Fruit fly (Drosophila melanogaster): ENCODE data around the gene CG5199.

CG5199 gene

DNA sequence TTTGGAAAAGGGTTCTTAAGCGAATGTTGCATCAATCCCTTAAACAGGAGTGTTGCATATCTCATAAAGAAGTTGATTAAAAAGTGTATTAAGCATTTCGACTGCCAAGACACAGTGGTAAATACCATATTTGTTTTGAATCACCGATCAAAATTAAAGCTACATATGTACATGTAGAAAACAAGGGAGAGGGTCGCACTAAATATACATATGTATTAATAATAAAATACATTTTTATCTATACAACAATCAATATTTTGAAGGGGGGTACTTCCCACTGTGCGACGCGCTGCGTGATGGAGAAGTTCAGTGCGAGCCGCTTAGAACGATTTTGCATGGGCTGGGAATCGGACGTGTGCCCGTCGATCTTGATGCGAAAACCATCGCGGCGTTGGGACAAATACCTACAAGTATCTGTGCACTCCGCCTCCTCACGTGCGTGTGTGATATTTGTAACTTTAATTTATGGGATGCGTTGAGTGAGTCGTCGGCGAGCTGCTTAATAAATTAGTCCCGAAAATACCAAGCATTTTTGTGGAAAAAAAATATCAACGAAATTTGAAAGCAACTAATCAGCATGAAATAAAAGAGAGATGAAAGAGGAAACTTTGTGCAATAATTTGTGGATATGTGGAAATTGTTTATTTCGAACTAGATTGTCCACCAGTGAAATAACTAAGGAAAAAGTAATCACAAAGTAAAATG, 7.7 kb downstream of the CG5199 start (continued):
- TF ChIP-seq gcm (GFP tag; optimal IDR thresholded peaks at IDR 0.05) (peak; percentile 73), dmrt99B (tag; optimal IDR thresholded peaks at IDR 0.05) (peak; percentile 91), mam (GFP tag; optimal IDR thresholded peaks at IDR 0.05) (peak; percentile 44), maf-S (GFP tag; optimal IDR thresholded peaks at IDR 0.05) (peak; percentile 9), wor (GFP tag; IDR thresholded peaks at IDR 0.05) (peak; percentile 81), Dll (GFP tag; IDR thresholded peaks at IDR 0.05; ENCODE audit: partially characterized antibody) (no peak), CG10462 (GFP tag; optimal IDR thresholded peaks at IDR 0.05) (peak; percentile 54), CG2120 (GFP tag; optimal IDR thresholded peaks at IDR 0.05) (peak; percentile 69), HHEX (GFP tag; optimal IDR thresholded peaks at IDR 0.05) (peak; percentile 87), CG12071 (GFP tag; optimal IDR thresholded peaks at IDR 0.05) (peak; percentile 77), fu2 (GFP tag; optimal IDR thresholded peaks at IDR 0.05) (no peak), Fer3 (tag; optimal IDR thresholded peaks at IDR 0.05) (peak; percentile 86), HLH3B (GFP tag; IDR thresholded peaks at IDR 0.05) (peak; percentile 90), lilli (GFP tag; optimal IDR thresholded peaks at IDR 0.05) (peak; percentile 74), lab (GFP tag; optimal IDR thresholded peaks at IDR 0.05) (peak; percentile 92), CG7839 (tag; optimal IDR thresholded peaks at IDR 0.05) (peak; percentile 90), her (GFP tag; optimal IDR thresholded peaks at IDR 0.05) (no peak), wdn (GFP tag; IDR thresholded peaks at IDR 0.05) (peak; percentile 81), sr (GFP tag; IDR thresholded peaks at IDR 0.05) (peak; percentile 52; the same call in 1 of the 3 replicates), chn (GFP tag; optimal IDR thresholded peaks at IDR 0.05) (peak; percentile 26), CG12769 (tag; optimal IDR thresholded peaks at IDR 0.05) (peak; percentile 85), corto (GFP tag; optimal IDR thresholded peaks at IDR 0.05) (peak; percentile 74), CG15514 (GFP tag; optimal IDR thresholded peaks at IDR 0.05) (peak; percentile 78), YL-1 (GFP tag; optimal IDR thresholded peaks at IDR 0.05) (peak; percentile 34), CG8089 (GFP tag; optimal IDR thresholded peaks at IDR 0.05) (no peak), CG4424 (GFP tag; optimal IDR thresholded peaks at IDR 0.05) (peak; percentile 88), dimm (GFP tag; IDR thresholded peaks at IDR 0.05) (peak; percentile 66; the same call in 1 of the 2 replicates), CG12236 (GFP tag; optimal IDR thresholded peaks at IDR 0.05) (no peak), Deaf1 (tag; optimal IDR thresholded peaks at IDR 0.05) (peak; percentile 63), toy (GFP tag; IDR thresholded peaks at IDR 0.05) (peak; percentile 86), Rx (GFP tag; IDR thresholded peaks at IDR 0.05) (peak; percentile 83), nerfin-1 (tag; optimal IDR thresholded peaks at IDR 0.05) (peak; percentile 68), tup (GFP tag; optimal IDR thresholded peaks at IDR 0.05) (peak; percentile 45), CG18599 (GFP tag; optimal IDR thresholded peaks at IDR 0.05) (peak; percentile 87), CG13424 (tag; optimal IDR thresholded peaks at IDR 0.05) (peak; percentile 82), CG11247 (GFP tag; IDR thresholded peaks at IDR 0.05) (peak; percentile 85), CG31441 (GFP tag; IDR thresholded peaks at IDR 0.05) (peak; percentile 89), CG31388 (GFP tag; optimal IDR thresholded peaks at IDR 0.05) (peak; percentile 71), CG7963 (GFP tag; IDR thresholded peaks at IDR 0.05; ENCODE audit: partially characterized antibody) (no peak), Mad (GFP tag; optimal IDR thresholded peaks at IDR 0.05) (peak; percentile 54), Dip2 (GFP tag; IDR thresholded peaks at IDR 0.05) (peak; percentile 30; the same call in 1 of the 2 replicates), Hmx (GFP tag; optimal IDR thresholded peaks at IDR 0.05) (no peak), CG10267 (tag; optimal IDR thresholded peaks at IDR 0.05) (peak; percentile 79), pnt (GFP tag; optimal IDR thresholded peaks at IDR 0.05) (no peak), CG7745 (tag; optimal IDR thresholded peaks at IDR 0.05) (no peak), seq (GFP tag; IDR thresholded peaks at IDR 0.05) (peak; percentile 90), CG2889 (GFP tag; IDR thresholded peaks at IDR 0.05) (peak; percentile 86), ci (GFP tag; IDR thresholded peaks at IDR 0.05) (peak; percentile 95), CG8290 (GFP tag; optimal IDR thresholded peaks at IDR 0.05) (peak; percentile 48), CG8290 (tag; optimal IDR thresholded peaks at IDR 0.05) (peak; percentile 0 to 82)
